Worm (Caenorhabditis elegans) whole organism, L2 larva: ENCODE data around the gene nuc-1.

Experiments
- F13H6.1 ChIP-seq: sonication (generic microtip); optimal IDR thresholded peaks from 2 replicates; lab custom pipeline; 2016; ENCODE audit warnings: missing genetic modification characterization, missing compliant biosample characterization
- R02D3.7 ChIP-seq: fragments of 150-350 bp; optimal IDR thresholded peaks from 2 replicates; lab custom pipeline; 2014; ENCODE audit warnings: missing biosample characterization, missing genetic modification characterization
- Y55F3AM.14 ChIP-seq: fragments of 200-800 bp; sonication (Bioruptor generic); optimal IDR thresholded peaks from 2 replicates; lab custom pipeline; 2018; ENCODE audit warnings: mild to moderate bottlenecking, missing genetic modification characterization, missing compliant biosample characterization
- ZK546.5 ChIP-seq: sonication (generic microtip); optimal IDR thresholded peaks from 2 replicates; lab custom pipeline; 2017; ENCODE audit warnings: missing biosample characterization, missing genetic modification characterization
- aly-2 ChIP-seq: fragments of 150-350 bp; optimal IDR thresholded peaks from 2 replicates; lab custom pipeline; 2014; ENCODE audit warnings: missing biosample characterization, missing genetic modification characterization
- ama-1 ChIP-seq: fragments of 150-350 bp; optimal IDR thresholded peaks from 2 replicates; lab custom pipeline; 2018; ENCODE audit warnings: inconsistent platforms
- blmp-1 ChIP-seq: sonication (generic microtip); optimal IDR thresholded peaks from 2 replicates; lab custom pipeline; 2017; ENCODE audit warnings: missing genetic modification characterization, mild to moderate bottlenecking, missing compliant biosample characterization, antibody characterized with exemption, moderate library complexity; ENCODE audit not compliant: insufficient read depth
- ceh-16 ChIP-seq: fragments of 150-350 bp; optimal IDR thresholded peaks from 2 replicates; lab custom pipeline; 2014; ENCODE audit warnings: missing biosample characterization, missing genetic modification characterization
- ceh-82 ChIP-seq: fragments of 150-350 bp; optimal IDR thresholded peaks from 2 replicates; lab custom pipeline; 2014; ENCODE audit warnings: missing biosample characterization, missing genetic modification characterization
- crh-2 ChIP-seq: sonication (generic microtip); optimal IDR thresholded peaks from 2 replicates; lab custom pipeline; 2017; ENCODE audit warnings: missing biosample characterization, missing genetic modification characterization
- dmd-4 ChIP-seq: sonication (generic microtip); optimal IDR thresholded peaks from 2 replicates; lab custom pipeline; 2017; ENCODE audit warnings: missing biosample characterization, missing genetic modification characterization
- egl-27 ChIP-seq: sonication (generic microtip); optimal IDR thresholded peaks from 3 replicates; lab custom pipeline; 2017; ENCODE audit warnings: missing biosample characterization, missing genetic modification reagents, missing genetic modification characterization
- elt-1 ChIP-seq: fragments of 150-350 bp; optimal IDR thresholded peaks from 2 replicates; lab custom pipeline; 2014; ENCODE audit warnings: missing biosample characterization, missing genetic modification characterization
- elt-3 ChIP-seq: sonication (generic microtip); optimal IDR thresholded peaks from 2 replicates; lab custom pipeline; 2017; ENCODE audit warnings: missing biosample characterization, missing genetic modification characterization
- gmeb-1 ChIP-seq: fragments of 150-350 bp; optimal IDR thresholded peaks from 2 replicates; lab custom pipeline; 2014; ENCODE audit warnings: missing biosample characterization, missing genetic modification characterization
- lin-11 ChIP-seq: fragments of 150-350 bp; sonication (generic microtip); optimal IDR thresholded peaks from 2 replicates; lab custom pipeline; 2014; ENCODE audit warnings: missing biosample characterization, missing genetic modification characterization, inconsistent platforms, mixed read lengths
- lin-13 ChIP-seq: fragments of 150-350 bp; optimal IDR thresholded peaks from 2 replicates; lab custom pipeline; 2014; ENCODE audit warnings: missing biosample characterization, missing genetic modification reagents, missing genetic modification characterization
- lin-39 ChIP-seq: fragments of 150-350 bp; optimal IDR thresholded peaks from 2 replicates; lab custom pipeline; 2014; ENCODE audit warnings: missing biosample characterization, missing genetic modification reagents, missing genetic modification characterization
- mab-5 ChIP-seq: fragments of 150-350 bp; optimal IDR thresholded peaks from 2 replicates; lab custom pipeline; 2014; ENCODE audit warnings: missing biosample characterization, missing genetic modification characterization
- mdl-1 ChIP-seq, 2 experiments: fragments of 150-350 bp in 1 of 2; sonication (generic microtip) in 1 of 2; optimal IDR thresholded peaks; 2 replicates each; lab custom pipeline; 2017; ENCODE audit warnings: missing biosample characterization in 2 of 2, missing genetic modification characterization in 2 of 2
- nhr-10 ChIP-seq: sonication (generic microtip); optimal IDR thresholded peaks from 2 replicates; lab custom pipeline; 2017; ENCODE audit warnings: missing biosample characterization, missing genetic modification characterization
- nhr-21 ChIP-seq: fragments of 150-350 bp; optimal IDR thresholded peaks from 2 replicates; lab custom pipeline; 2014; ENCODE audit warnings: missing biosample characterization, missing genetic modification characterization
- nhr-23 ChIP-seq: fragments of 150-350 bp; optimal IDR thresholded peaks from 2 replicates; lab custom pipeline; 2014; ENCODE audit warnings: missing biosample characterization, missing genetic modification reagents, missing genetic modification characterization
- nhr-237 ChIP-seq: fragments of 150-350 bp; optimal IDR thresholded peaks from 2 replicates; lab custom pipeline; 2014; ENCODE audit warnings: missing biosample characterization, missing genetic modification characterization
- nhr-25 ChIP-seq: fragments of 150-350 bp; sonication (generic microtip); optimal IDR thresholded peaks from 3 replicates; lab custom pipeline; 2014; ENCODE audit warnings: missing biosample characterization, missing genetic modification characterization
- peb-1 ChIP-seq: fragments of 150-350 bp; optimal IDR thresholded peaks from 2 replicates; lab custom pipeline; 2014; ENCODE audit warnings: missing biosample characterization, missing genetic modification characterization
- sem-4 ChIP-seq: fragments of 150-350 bp; optimal IDR thresholded peaks from 2 replicates; lab custom pipeline; 2014; ENCODE audit warnings: missing biosample characterization, missing genetic modification reagents, missing genetic modification characterization
- skn-1 ChIP-seq: sonication (generic microtip); optimal IDR thresholded peaks from 2 replicates; lab custom pipeline; 2017; ENCODE audit warnings: missing biosample characterization, missing genetic modification characterization
- sma-3 ChIP-seq: sonication (generic microtip); optimal IDR thresholded peaks from 2 replicates; lab custom pipeline; 2016; ENCODE audit warnings: missing genetic modification reagents, missing genetic modification characterization, missing compliant biosample characterization
- sma-9 ChIP-seq, 2 experiments: fragments of 150-350 bp in 1 of 2; sonication (generic microtip) in 1 of 2; optimal IDR thresholded peaks; 2 replicates each; lab custom pipeline; 2014 to 2016; ENCODE audit warnings: missing genetic modification characterization in 2 of 2, mild to moderate bottlenecking in 1 of 2, missing biosample characterization in 1 of 2, missing compliant biosample characterization in 1 of 2, missing genetic modification reagents in 1 of 2, moderate library complexity in 1 of 2
- snpc-4 ChIP-seq: fragments of 150-350 bp; optimal IDR thresholded peaks from 2 replicates; lab custom pipeline; 2014; ENCODE audit warnings: missing biosample characterization, missing genetic modification characterization
- unc-55 ChIP-seq: fragments of 150-350 bp; sonication (generic microtip); optimal IDR thresholded peaks from 3 replicates; lab custom pipeline; 2014; ENCODE audit warnings: missing biosample characterization, missing genetic modification reagents, missing genetic modification characterization
- unc-62 ChIP-seq: fragments of 150-350 bp; optimal IDR thresholded peaks from 2 replicates; lab custom pipeline; 2014; ENCODE audit warnings: missing biosample characterization, missing genetic modification reagents, missing genetic modification characterization
- zag-1 ChIP-seq: fragments of 150-350 bp; optimal IDR thresholded peaks from 2 replicates; lab custom pipeline; 2014; ENCODE audit warnings: missing biosample characterization, missing genetic modification characterization
- ztf-1 ChIP-seq: fragments of 200-800 bp; sonication (Bioruptor generic); conservative IDR thresholded peaks from 2 replicates; pipeline ENCODE4 v1.3.6; 2022; ENCODE audit warnings: missing genetic modification characterization, missing compliant biosample characterization
- ztf-11 ChIP-seq: sonication (generic microtip); optimal IDR thresholded peaks from 2 replicates; lab custom pipeline; 2017; ENCODE audit warnings: missing biosample characterization, missing genetic modification characterization
- ztf-4 ChIP-seq: fragments of 150-350 bp; optimal IDR thresholded peaks from 2 replicates; lab custom pipeline; 2014; ENCODE audit warnings: missing biosample characterization, missing genetic modification characterization

Gene nuc-1

DNA sequence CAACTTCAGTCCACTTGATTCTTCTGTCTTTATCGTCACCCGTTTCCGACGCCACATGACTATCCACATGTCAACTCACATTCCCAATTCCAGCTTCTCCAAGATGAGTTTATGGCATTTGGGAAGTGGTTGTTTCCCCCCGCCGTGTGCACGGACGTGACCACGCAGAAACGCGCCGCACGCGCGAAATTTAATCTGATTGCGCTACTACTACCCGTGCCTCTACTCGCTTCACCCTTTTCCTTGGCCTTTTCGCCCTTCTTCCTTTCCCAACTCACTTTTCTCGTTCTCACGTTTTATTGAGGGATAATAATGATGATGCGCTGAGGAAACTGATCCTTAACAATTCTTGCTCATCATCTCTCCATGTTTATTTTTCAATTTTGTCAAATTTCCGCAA lies 33.4 kb upstream of the nuc-1 start:
- no peak for TF ChIP-seq lin-11 (tag; lab: Kevin White, UChicago)
- TF ChIP-seq ceh-82 (tag; lab: Kevin White, UChicago), result no peak
- TF ChIP-seq blmp-1 (tag; lab: Kevin White, UChicago), result no peak
- TF ChIP-seq lin-13, result no peak
- TF ChIP-seq unc-55 (GFP tag; lab: Kevin White, UChicago), result no peak
- no peak for TF ChIP-seq elt-3 (tag; lab: Kevin White, UChicago)
- no peak for TF ChIP-seq nhr-25 (tag; lab: Kevin White, UChicago)
- no peak for TF ChIP-seq elt-1 (tag; lab: Kevin White, UChicago)
- TF ChIP-seq sma-9 (GFP tag; optimal IDR thresholded peaks at IDR 0.05; lab: Kevin White, UChicago), result no peak
- TF ChIP-seq sma-9 (tag; optimal IDR thresholded peaks at IDR 0.05; lab: Kevin White, UChicago), result no peak
- no peak for TF ChIP-seq mdl-1 (tag; optimal IDR thresholded peaks at IDR 0.05; lab: Kevin White, UChicago)

- TF ChIP-seq nhr-25 (tag; lab: Kevin White, UChicago) (peak; percentile 18), blmp-1 (tag; lab: Kevin White, UChicago) (peak; percentile 38), crh-2 (tag; lab: Kevin White, UChicago) (no peak), ama-1 (lab: Kevin White, UChicago) (no peak)
These were observed 31.2 kb upstream of the nuc-1 start for ce11 chrX:9508426-9509010.

DNA sequence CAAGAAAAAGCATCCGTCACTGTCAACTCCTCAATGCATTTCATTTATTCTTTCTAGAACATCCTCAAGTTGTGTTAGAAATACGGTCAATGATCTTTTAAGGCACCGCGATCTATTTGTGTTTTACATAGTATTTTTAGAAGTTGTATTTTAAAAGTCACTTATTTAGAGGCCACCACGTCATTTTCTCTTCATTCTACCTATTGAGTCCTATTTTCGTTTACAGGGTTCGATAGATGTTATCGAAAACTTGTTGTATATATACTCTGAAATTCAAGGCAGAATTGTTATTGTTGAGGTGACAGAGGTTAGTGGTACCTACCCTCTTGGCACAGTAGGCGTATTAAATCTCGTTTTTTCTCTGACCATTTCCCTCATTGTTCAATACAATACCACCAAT lies 30.2 kb upstream of the nuc-1 start:
- TF ChIP-seq nhr-21 (tag; lab: Kevin White, UChicago), result no peak
- no peak for TF ChIP-seq ztf-4 (tag; lab: Kevin White, UChicago)
- TF ChIP-seq ceh-16 (tag; lab: Kevin White, UChicago), result no peak
- TF ChIP-seq nhr-237, result no peak
- TF ChIP-seq ztf-1 (GFP tag; lab: Robert Waterston, UW), result no peak
- TF ChIP-seq ZK546.5 (tag; lab: Kevin White, UChicago), result no peak

DNA sequence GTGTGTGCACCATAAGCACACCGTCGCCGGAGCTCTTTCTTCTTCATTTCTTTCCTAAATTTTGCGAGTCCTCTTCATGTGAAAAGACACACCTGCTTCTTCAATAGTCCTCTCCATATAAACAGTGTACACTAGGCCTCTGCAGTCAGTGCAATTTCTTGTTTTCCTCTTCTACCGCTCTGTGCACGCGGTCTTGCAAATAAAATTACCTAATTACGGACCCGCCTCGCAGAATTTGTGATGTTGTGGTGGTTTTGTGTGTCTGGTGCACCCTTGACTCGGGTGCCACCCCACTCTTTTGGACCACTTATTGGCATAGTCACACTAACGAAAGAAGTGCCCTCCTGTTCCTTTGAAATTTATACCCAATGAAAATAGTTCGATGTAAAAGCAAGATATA lies 29.8 kb upstream of the nuc-1 start:
- TF ChIP-seq sem-4 (tag; lab: Kevin White, UChicago) (no peak), ceh-82 (tag; lab: Kevin White, UChicago) (no peak), nhr-21 (tag; lab: Kevin White, UChicago) (no peak), nhr-10 (tag; lab: Kevin White, UChicago) (no peak), egl-27 (tag; lab: Kevin White, UChicago) (no peak), sma-3 (GFP tag; lab: Kevin White, UChicago) (no peak), lin-13 (no peak), R02D3.7 (tag; lab: Kevin White, UChicago) (no peak), zag-1 (no peak), aly-2 (tag; lab: Kevin White, UChicago) (no peak), nhr-23 (tag; lab: Kevin White, UChicago) (no peak), ztf-1 (GFP tag; lab: Robert Waterston, UW) (no peak)

- TF ChIP-seq ztf-11 (tag; lab: Kevin White, UChicago) (no peak), aly-2 (tag; lab: Kevin White, UChicago) (no peak), gmeb-1 (no peak), ceh-82 (tag; lab: Kevin White, UChicago) (no peak), elt-3 (tag; lab: Kevin White, UChicago) (no peak), mab-5 (tag; lab: Kevin White, UChicago) (no peak), unc-62 (GFP tag; lab: Kevin White, UChicago) (no peak), sem-4 (tag; lab: Kevin White, UChicago) (no peak), lin-39 (tag; lab: Kevin White, UChicago) (no peak), dmd-4 (tag; lab: Kevin White, UChicago) (no peak), peb-1 (tag; lab: Kevin White, UChicago) (no peak), skn-1 (no peak), Y55F3AM.14 (GFP tag; lab: Kevin White, UChicago) (no peak), F13H6.1 (tag; lab: Kevin White, UChicago) (no peak), snpc-4 (no peak)
These were observed 29.3 kb upstream of the nuc-1 start for ce11 chrX:9510448-9510847.
